Worm (Caenorhabditis elegans) whole organism, mixed stage, embryonic: ENCODE measurements around the gene srx-26.

Experiments used
- ceh-39 ChIP-seq: fragments of 150-350 bp; optimal IDR thresholded peaks from 2 replicates; lab custom pipeline; 2014; ENCODE audit warnings: missing biosample characterization, missing genetic modification characterization
- ham-2 ChIP-seq: fragments of 200-800 bp; sonication (Bioruptor generic); optimal IDR thresholded peaks from 2 replicates; lab custom pipeline; 2018; ENCODE audit warnings: mild to moderate bottlenecking, missing genetic modification characterization, missing compliant biosample characterization
- lin-13 ChIP-seq: fragments of 150-350 bp; optimal IDR thresholded peaks from 2 replicates; lab custom pipeline; 2014; ENCODE audit warnings: missing biosample characterization, missing genetic modification characterization
- nhr-12 ChIP-seq: fragments of 150-350 bp; optimal IDR thresholded peaks from 2 replicates; lab custom pipeline; 2014; ENCODE audit warnings: missing biosample characterization, missing genetic modification characterization
- nhr-237 ChIP-seq: fragments of 150-350 bp; optimal IDR thresholded peaks from 2 replicates; lab custom pipeline; 2014; ENCODE audit warnings: missing biosample characterization, missing genetic modification characterization

DNA sequence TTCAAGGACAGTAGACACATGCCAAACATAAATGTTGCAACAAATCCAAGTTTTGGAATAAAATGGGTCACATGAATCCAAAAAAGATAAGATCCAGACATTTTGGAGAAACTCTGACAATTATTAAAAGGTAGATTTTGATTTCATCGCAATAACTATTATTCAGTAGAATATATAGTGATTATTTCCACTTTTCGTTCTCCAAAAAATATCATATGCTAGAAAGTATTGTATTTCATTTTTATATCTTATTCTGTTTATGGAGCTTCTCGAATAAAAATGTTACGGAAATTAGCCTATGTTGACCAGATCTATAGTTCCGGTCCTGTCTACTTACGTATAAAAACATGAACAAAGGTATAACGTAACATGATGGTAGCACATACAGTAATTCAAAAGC is 25.8 kb downstream of the srx-26 start, which contains the start of gene str-13:
- no peak for TF ChIP-seq ceh-39 (tag; lab: Kevin White, UChicago)
- no peak for TF ChIP-seq lin-13 (tag; lab: Kevin White, UChicago)
- TF ChIP-seq ham-2 (GFP tag; lab: Kevin White, UChicago), result no peak
- no peak for TF ChIP-seq nhr-237
- TF ChIP-seq nhr-12 (tag; lab: Kevin White, UChicago), result no peak
